Fruit fly (Drosophila melanogaster): Measurements from ENCODE around the gene fusl.

DNA sequence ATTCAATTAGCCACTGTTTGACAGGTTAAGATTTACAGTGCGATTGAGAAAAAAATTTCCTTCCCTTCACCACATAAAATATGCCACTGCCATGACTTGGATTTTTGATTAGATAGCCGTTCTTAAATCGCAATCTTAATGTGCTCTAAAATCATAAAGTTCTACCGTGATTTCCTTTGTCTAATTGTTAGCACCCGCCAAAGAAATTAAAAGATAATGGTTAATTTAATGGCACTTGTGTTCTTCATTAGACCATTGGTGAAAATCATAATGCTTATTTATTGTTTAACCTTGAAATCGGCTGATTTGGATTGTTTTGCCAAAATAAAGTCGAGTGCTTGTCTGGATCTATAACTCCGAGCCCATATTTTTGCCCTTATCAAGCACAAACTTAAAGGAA lies 714 bp downstream of the fusl start:
- TF ChIP-seq CG10348 (GFP tag; IDR thresholded peaks at IDR 0.05) (no peak), gl (tag; optimal IDR thresholded peaks at IDR 0.05) (no peak), CG15710 (tag; optimal IDR thresholded peaks at IDR 0.05) (no peak), CG17806 (tag; optimal IDR thresholded peaks at IDR 0.05) (no peak), CG8301 (tag; optimal IDR thresholded peaks at IDR 0.05) (no peak), Snoo (tag; optimal IDR thresholded peaks at IDR 0.05) (no peak), CG14655 (GFP tag; optimal IDR thresholded peaks at IDR 0.05) (no peak)
